Fruit fly (Drosophila melanogaster) whole organism, embryonic: ENCODE measurements around the gene CG9372.

Experiments
- ATbp ChIP-seq: fragments of 200-800 bp; sonication (Bioruptor generic); optimal IDR thresholded peaks from 2 replicates; lab custom pipeline; 2017; ENCODE audit warnings: missing biosample characterization, mild to moderate bottlenecking, missing genetic modification characterization, missing genetic modification reagents
- Aef1 ChIP-seq: fragments of 200-800 bp; sonication (Bioruptor generic); IDR thresholded peaks from 3 replicates; pipeline ENCODE4 v1.3.6; 2022; ENCODE audit warnings: missing biosample characterization, missing genetic modification characterization
- Bdp1 ChIP-seq: fragments of 200-800 bp; sonication (Bioruptor generic); optimal IDR thresholded peaks from 3 replicates; lab custom pipeline; 2016; ENCODE audit warnings: missing biosample characterization, missing genetic modification characterization
- Bgb ChIP-seq: fragments of 200-800 bp; sonication (Bioruptor generic); IDR thresholded peaks from 2 replicates; pipeline ENCODE4 v1.3.6; 2022; ENCODE audit warnings: missing biosample characterization, missing genetic modification characterization; ENCODE audit not compliant: partially characterized antibody
- CG10366 ChIP-seq: fragments of 200-800 bp; sonication (Bioruptor generic); IDR thresholded peaks from 2 replicates; pipeline ENCODE4 v1.3.6; 2022; ENCODE audit warnings: missing biosample characterization, missing genetic modification characterization
- CG13287 ChIP-seq: fragments of 200-800 bp; sonication (Bioruptor generic); IDR thresholded peaks from 2 replicates; pipeline ENCODE4 v1.3.6; 2022; ENCODE audit warnings: missing biosample characterization, missing genetic modification characterization; ENCODE audit not compliant: partially characterized antibody
- CG15479 ChIP-seq: fragments of 200-800 bp; sonication (Bioruptor generic); optimal IDR thresholded peaks from 3 replicates; lab custom pipeline; 2019; ENCODE audit warnings: missing biosample characterization, mild to moderate bottlenecking, missing genetic modification characterization, moderate library complexity
- CG17385 ChIP-seq: fragments of 200-800 bp; sonication (Bioruptor generic); optimal IDR thresholded peaks from 3 replicates; lab custom pipeline; 2018; ENCODE audit warnings: missing biosample characterization, mild to moderate bottlenecking, missing genetic modification characterization
- CG4854 ChIP-seq: fragments of 200-800 bp; sonication (Bioruptor generic); optimal IDR thresholded peaks from 2 replicates; lab custom pipeline; 2016; ENCODE audit warnings: missing biosample characterization, missing genetic modification characterization, inconsistent platforms
- CG6654 ChIP-seq: fragments of 200-800 bp; sonication (Bioruptor generic); optimal IDR thresholded peaks from 2 replicates; lab custom pipeline; 2017; ENCODE audit warnings: missing biosample characterization, mild to moderate bottlenecking, missing genetic modification characterization
- CG7786 ChIP-seq: fragments of 200-800 bp; sonication (Bioruptor generic); optimal IDR thresholded peaks from 2 replicates; lab custom pipeline; 2016; ENCODE audit warnings: missing biosample characterization, missing genetic modification characterization
- CG8388 ChIP-seq: fragments of 200-800 bp; sonication (Bioruptor generic); optimal IDR thresholded peaks from 2 replicates; lab custom pipeline; 2019; ENCODE audit warnings: missing biosample characterization, mild to moderate bottlenecking, missing genetic modification characterization, moderate library complexity
- CG8478 ChIP-seq: fragments of >200 bp; optimal IDR thresholded peaks from 2 replicates; lab custom pipeline; 2018
- CG8924 ChIP-seq: fragments of 200-800 bp; optimal IDR thresholded peaks from 3 replicates; lab custom pipeline; 2019; ENCODE audit warnings: missing biosample characterization, mild to moderate bottlenecking, missing genetic modification characterization, moderate library complexity
- Dad ChIP-seq: fragments of 200-800 bp; sonication (Bioruptor generic); optimal IDR thresholded peaks from 3 replicates; lab custom pipeline; 2016; ENCODE audit warnings: missing biosample characterization, missing genetic modification characterization
- Deaf1 ChIP-seq: fragments of 200-800 bp; optimal IDR thresholded peaks from 3 replicates; lab custom pipeline; 2019; ENCODE audit warnings: missing biosample characterization, mild to moderate bottlenecking, missing genetic modification characterization, moderate library complexity
- E2f2 ChIP-seq: fragments of 200-800 bp; sonication (Bioruptor generic); IDR thresholded peaks from 2 replicates; pipeline ENCODE4 v1.3.6; 2022; ENCODE audit warnings: missing biosample characterization, missing genetic modification characterization
- Eip74EF ChIP-seq, 2 experiments: fragments of 200-800 bp in 1 of 2; fragments of >200 bp in 1 of 2; sonication (Bioruptor generic) in 1 of 2; optimal IDR thresholded peaks; 2 replicates each; lab custom pipeline; 2017 to 2019; ENCODE audit warnings: missing biosample characterization in 2 of 2, missing genetic modification characterization in 2 of 2, mild to moderate bottlenecking in 1 of 2, moderate library complexity in 1 of 2
- Hey ChIP-seq: fragments of 200-800 bp; sonication (Bioruptor generic); optimal IDR thresholded peaks from 3 replicates; lab custom pipeline; 2018; ENCODE audit warnings: missing biosample characterization, mild to moderate bottlenecking, missing genetic modification characterization
- NC2α ChIP-seq: fragments of 200-800 bp; sonication (Bioruptor generic); optimal IDR thresholded peaks from 2 replicates; lab custom pipeline; 2016; ENCODE audit warnings: missing biosample characterization, missing genetic modification characterization
- NFAT ChIP-seq: fragments of 200-800 bp; sonication (Bioruptor generic); IDR thresholded peaks from 2 replicates; pipeline ENCODE4 v1.3.6; 2022; ENCODE audit warnings: missing biosample characterization, missing genetic modification characterization
- Neu2 ChIP-seq: fragments of 200-800 bp; sonication (Bioruptor generic); optimal IDR thresholded peaks from 3 replicates; lab custom pipeline; 2016; ENCODE audit warnings: missing biosample characterization, missing genetic modification characterization, borderline replicate concordance
- Nf-YB ChIP-seq: fragments of 200-800 bp; sonication (Bioruptor generic); optimal IDR thresholded peaks from 3 replicates; lab custom pipeline; 2019; ENCODE audit warnings: missing biosample characterization, mild to moderate bottlenecking, missing genetic modification characterization, moderate library complexity
- Nf-YC ChIP-seq: fragments of 200-800 bp; optimal IDR thresholded peaks from 3 replicates; lab custom pipeline; 2019; ENCODE audit warnings: missing biosample characterization, mild to moderate bottlenecking, missing genetic modification characterization, moderate library complexity
- Pdp1 ChIP-seq, 2 experiments: fragments of 200-800 bp; sonication (Bioruptor generic); optimal IDR thresholded peaks; 3 replicates each; lab custom pipeline; 2016; ENCODE audit warnings: missing biosample characterization in 2 of 2, missing genetic modification characterization in 2 of 2, mild to moderate bottlenecking in 1 of 2, moderate library complexity in 1 of 2
- amos ChIP-seq: fragments of 200-800 bp; sonication (Bioruptor generic); IDR thresholded peaks from 2 replicates; pipeline ENCODE4 v1.3.6; 2022; ENCODE audit warnings: missing biosample characterization, missing genetic modification characterization; ENCODE audit not compliant: partially characterized antibody
- ato ChIP-seq: fragments of 200-800 bp; sonication (Bioruptor generic); IDR thresholded peaks from 2 replicates; pipeline ENCODE4 v1.3.6; 2022; ENCODE audit warnings: missing biosample characterization, missing genetic modification characterization; ENCODE audit not compliant: partially characterized antibody
- cad ChIP-seq: fragments of >200 bp; optimal IDR thresholded peaks from 2 replicates; lab custom pipeline; 2017; ENCODE audit warnings: missing biosample characterization, missing genetic modification characterization
- cas ChIP-seq: fragments of 200-800 bp; sonication (Bioruptor generic); IDR thresholded peaks from 2 replicates; pipeline ENCODE4 v1.3.6; 2022; ENCODE audit warnings: missing biosample characterization, missing genetic modification characterization
- dm ChIP-seq: fragments of 200-800 bp; sonication (Bioruptor generic); optimal IDR thresholded peaks from 3 replicates; lab custom pipeline; 2016; ENCODE audit warnings: missing biosample characterization, missing genetic modification characterization
- fd96Cb ChIP-seq: fragments of 200-800 bp; sonication (Bioruptor generic); optimal IDR thresholded peaks from 2 replicates; lab custom pipeline; 2018; ENCODE audit warnings: missing biosample characterization, mild to moderate bottlenecking, missing genetic modification characterization, moderate library complexity
- ftz-f1 ChIP-seq: fragments of 200-800 bp; sonication (Bioruptor generic); optimal IDR thresholded peaks from 2 replicates; lab custom pipeline; 2016; ENCODE audit warnings: missing biosample characterization, missing genetic modification characterization
- grn ChIP-seq: fragments of 200-800 bp; sonication (Bioruptor generic); optimal IDR thresholded peaks from 3 replicates; lab custom pipeline; 2017; ENCODE audit warnings: missing biosample characterization, missing genetic modification characterization
- hbn ChIP-seq: fragments of 200-800 bp; sonication (Bioruptor generic); IDR thresholded peaks from 2 replicates; pipeline ENCODE4 v1.3.6; 2022; ENCODE audit warnings: missing biosample characterization, missing genetic modification characterization; ENCODE audit not compliant: partially characterized antibody
- hkb ChIP-seq, 2 experiments: fragments of 200-800 bp in 1 of 2; fragments of >200 bp in 1 of 2; sonication (Bioruptor generic) in 1 of 2; IDR thresholded peaks in 1 of 2; optimal IDR thresholded peaks in 1 of 2; 2 replicates each; pipeline versions ENCODE4 v1.3.6 to Lab custom; 2017 to 2022; ENCODE audit warnings: missing biosample characterization in 1 of 2, missing genetic modification characterization in 1 of 2
- insv ChIP-seq, 2 experiments: fragments of 200-800 bp; sonication (Bioruptor generic); optimal IDR thresholded peaks; 3 replicates each; lab custom pipeline; 2016 to 2018; ENCODE audit warnings: missing biosample characterization in 2 of 2, missing genetic modification characterization in 2 of 2
- jing ChIP-seq: fragments of 200-800 bp; sonication (Bioruptor generic); optimal IDR thresholded peaks from 2 replicates; lab custom pipeline; 2018; ENCODE audit warnings: missing biosample characterization, mild to moderate bottlenecking, missing genetic modification characterization
- knrl ChIP-seq: fragments of 200-800 bp; sonication (Bioruptor generic); IDR thresholded peaks from 3 replicates; pipeline ENCODE4 v1.3.6; 2022; ENCODE audit warnings: missing biosample characterization, missing genetic modification characterization; ENCODE audit not compliant: partially characterized antibody
- lab ChIP-seq: fragments of 200-800 bp; sonication (Bioruptor generic); optimal IDR thresholded peaks from 3 replicates; lab custom pipeline; 2017; ENCODE audit warnings: missing biosample characterization, missing genetic modification characterization, mild to moderate bottlenecking, moderate library complexity, missing genetic modification reagents
- mirr ChIP-seq: fragments of 200-800 bp; sonication (Bioruptor generic); optimal IDR thresholded peaks from 3 replicates; lab custom pipeline; 2018; ENCODE audit warnings: missing biosample characterization, mild to moderate bottlenecking, missing genetic modification characterization
- pzg ChIP-seq: fragments of 200-800 bp; sonication (Bioruptor generic); optimal IDR thresholded peaks from 3 replicates; lab custom pipeline; 2018; ENCODE audit warnings: missing biosample characterization, mild to moderate bottlenecking, missing genetic modification characterization, moderate library complexity
- sim ChIP-seq: fragments of 200-800 bp; sonication (Bioruptor generic); IDR thresholded peaks from 2 replicates; pipeline ENCODE4 v1.3.6; 2022; ENCODE audit warnings: missing biosample characterization, missing genetic modification characterization
- sisA ChIP-seq: fragments of 200-800 bp; sonication (Bioruptor generic); IDR thresholded peaks from 2 replicates; pipeline ENCODE4 v1.3.6; 2022; ENCODE audit warnings: missing biosample characterization, missing genetic modification characterization
- slbo ChIP-seq: fragments of 200-800 bp; sonication (Bioruptor generic); IDR thresholded peaks from 2 replicates; pipeline ENCODE4 v1.3.6; 2022; ENCODE audit warnings: missing biosample characterization, missing genetic modification characterization
- so ChIP-seq: fragments of 200-800 bp; sonication (Bioruptor generic); IDR thresholded peaks from 3 replicates; pipeline ENCODE4 v1.3.6; 2022; ENCODE audit warnings: missing biosample characterization, missing genetic modification characterization
- sqz ChIP-seq: fragments of 200-800 bp; sonication (Bioruptor generic); optimal IDR thresholded peaks from 3 replicates; lab custom pipeline; 2018; ENCODE audit warnings: missing biosample characterization, mild to moderate bottlenecking, missing genetic modification characterization
- twi ChIP-seq: fragments of 200-800 bp; optimal IDR thresholded peaks from 2 replicates; lab custom pipeline; 2019; ENCODE audit warnings: missing biosample characterization, mild to moderate bottlenecking, missing genetic modification characterization, moderate library complexity
- usp ChIP-seq: fragments of >200 bp; optimal IDR thresholded peaks from 2 replicates; lab custom pipeline; 2017; ENCODE audit warnings: missing biosample characterization, missing genetic modification characterization
- wek ChIP-seq: fragments of 200-800 bp; sonication (Bioruptor generic); optimal IDR thresholded peaks from 3 replicates; lab custom pipeline; 2018; ENCODE audit warnings: missing biosample characterization, mild to moderate bottlenecking, missing genetic modification characterization, moderate library complexity

CG9372 gene

DNA sequence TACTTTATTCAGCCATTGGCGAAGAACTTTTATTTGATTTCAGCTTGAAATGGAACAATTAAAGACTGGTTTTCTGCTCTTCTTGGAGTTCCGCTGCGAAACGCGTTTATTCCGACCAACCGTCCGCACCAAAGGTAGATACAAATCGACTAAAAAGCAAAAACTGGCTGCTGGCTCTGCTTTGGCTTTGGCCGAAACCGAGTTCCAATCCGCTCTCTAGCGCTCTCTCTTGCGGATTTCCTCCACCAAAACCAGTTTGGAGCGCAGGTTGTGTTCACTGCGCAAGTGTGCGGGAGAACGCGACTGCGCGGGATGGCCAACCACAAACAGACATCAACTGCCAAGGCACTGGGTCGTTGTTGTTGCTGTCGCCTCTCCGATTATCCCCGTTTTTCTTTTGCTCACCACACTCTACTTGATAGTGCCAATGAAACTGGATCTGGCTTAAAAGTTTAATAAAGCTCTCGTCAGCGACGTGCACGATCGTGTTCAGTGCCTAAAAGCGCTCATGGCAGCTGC lies 29.5 kb downstream of the CG9372 start, which contains the start of gene wnd (continued):
- no peak for TF ChIP-seq Pdp1 (GFP tag; optimal IDR thresholded peaks at IDR 0.05; lab: Kevin White, UChicago)
- TF ChIP-seq Bgb, result peak; percentile 41; the same call in 1 of the 2 replicates
- TF ChIP-seq Bdp1 (GFP tag; lab: Kevin White, UChicago), result no peak
- TF ChIP-seq wek (GFP tag; lab: Kevin White, UChicago), result no peak
- no peak for TF ChIP-seq Aef1
- no peak for TF ChIP-seq cad (GFP tag; lab: Kevin White, UChicago)
- peak; percentile 38; the same call in 1 of the 3 replicates for TF ChIP-seq so
- TF ChIP-seq ato (GFP tag; lab: Robert Waterston, UW), result no peak
- TF ChIP-seq Deaf1 (tag; lab: Kevin White, UChicago), result peak; percentile 21
- TF ChIP-seq CG17385 (GFP tag; lab: Kevin White, UChicago), result peak; percentile 63
- no peak for TF ChIP-seq ATbp (GFP tag; lab: Kevin White, UChicago)
- TF ChIP-seq Nf-YB (GFP tag; lab: Kevin White, UChicago), result peak; percentile 71
- no peak for TF ChIP-seq CG7786 (GFP tag; lab: Kevin White, UChicago)
- no peak for TF ChIP-seq Neu2
- TF ChIP-seq E2f2 (GFP tag; lab: Robert Waterston, UW), result no peak
- TF ChIP-seq sqz (GFP tag; lab: Kevin White, UChicago), result peak; percentile 14
- TF ChIP-seq insv (GFP tag; optimal IDR thresholded peaks at IDR 0.05; lab: Kevin White, UChicago), result peak in 1 of 2 experiments; percentile 28
- TF ChIP-seq mirr (GFP tag; lab: Kevin White, UChicago), result peak; percentile 14
- TF ChIP-seq sisA (GFP tag; lab: Robert Waterston, UW), result no peak
- no peak for TF ChIP-seq cas (GFP tag; lab: Robert Waterston, UW)
- TF ChIP-seq CG6654 (GFP tag; lab: Kevin White, UChicago), result no peak
- TF ChIP-seq CG8478, result no peak
- TF ChIP-seq Nf-YC (tag; lab: Kevin White, UChicago), result peak; percentile 74
- no peak for TF ChIP-seq CG15479
- no peak for TF ChIP-seq dm (GFP tag; lab: Kevin White, UChicago)
- no peak for TF ChIP-seq CG10366 (GFP tag; lab: Robert Waterston, UW)
- TF ChIP-seq NFAT (GFP tag; lab: Robert Waterston, UW), result no peak
- no peak for TF ChIP-seq usp (GFP tag; lab: Kevin White, UChicago)
- TF ChIP-seq knrl, result no peak
- TF ChIP-seq NC2α, result no peak
- TF ChIP-seq twi (tag; lab: Kevin White, UChicago), result no peak
- peak; percentile 41; the same call in 1 of the 2 replicates for TF ChIP-seq hbn (GFP tag; lab: Robert Waterston, UW)
- no peak for TF ChIP-seq Dad (GFP tag; lab: Kevin White, UChicago)
- no peak for TF ChIP-seq CG4854 (GFP tag; lab: Kevin White, UChicago)
- TF ChIP-seq sim (GFP tag; lab: Robert Waterston, UW), result no peak; the same call in 1 of the 2 replicates
- TF ChIP-seq CG8388 (GFP tag; lab: Kevin White, UChicago), result no peak
- TF ChIP-seq Eip74EF (GFP tag; optimal IDR thresholded peaks at IDR 0.05; lab: Kevin White, UChicago), result peak in 1 of 2 experiments; percentile 2
- TF ChIP-seq ftz-f1 (GFP tag; lab: Kevin White, UChicago), result no peak
- no peak for TF ChIP-seq Hey (tag; lab: Kevin White, UChicago)
- no peak for TF ChIP-seq pzg (GFP tag; lab: Kevin White, UChicago)
- no peak for TF ChIP-seq slbo (GFP tag; lab: Robert Waterston, UW)
- peak; percentile 47; the same call in 1 of the 2 replicates for TF ChIP-seq CG13287
- TF ChIP-seq fd96Cb (tag; lab: Kevin White, UChicago), result no peak
- no peak for TF ChIP-seq lab (GFP tag; lab: Kevin White, UChicago)
- no peak for TF ChIP-seq amos (GFP tag; lab: Robert Waterston, UW)
- peak; percentile 25 for TF ChIP-seq CG8924 (tag; lab: Kevin White, UChicago)
- no peak for TF ChIP-seq hkb (optimal IDR thresholded peaks at IDR 0.05; lab: Kevin White, UChicago)
- TF ChIP-seq hkb (GFP tag; IDR thresholded peaks at IDR 0.05; lab: Robert Waterston, UW), result peak; percentile 47; the same call in 1 of the 2 replicates
- TF ChIP-seq grn (GFP tag; lab: Kevin White, UChicago), result peak; percentile 29
- TF ChIP-seq jing (GFP tag; lab: Kevin White, UChicago), result no peak
